Fruit fly (Drosophila melanogaster) whole organism, embryonic: ENCODE measurements around the gene Hs2st.
A peak's percentile ranks its signal among the peaks of the same experiment; 100 is the strongest.

Experiments
- Atf3 ChIP-seq: fragments of 200-800 bp; sonication (Bioruptor generic); optimal IDR thresholded peaks from 3 replicates; lab custom pipeline; 2016; ENCODE audit warnings: missing biosample characterization, missing genetic modification characterization
- Bgb ChIP-seq: fragments of 200-800 bp; sonication (Bioruptor generic); IDR thresholded peaks from 2 replicates; pipeline ENCODE4 v1.3.6; 2022; ENCODE audit warnings: missing biosample characterization, missing genetic modification characterization; ENCODE audit not compliant: partially characterized antibody
- CG11504 ChIP-seq: fragments of 200-800 bp; sonication (Bioruptor generic); optimal IDR thresholded peaks from 3 replicates; lab custom pipeline; 2019; ENCODE audit warnings: missing biosample characterization, mild to moderate bottlenecking, missing genetic modification characterization, moderate library complexity
- CG13287 ChIP-seq: fragments of 200-800 bp; sonication (Bioruptor generic); IDR thresholded peaks from 2 replicates; pipeline ENCODE4 v1.3.6; 2022; ENCODE audit warnings: missing biosample characterization, missing genetic modification characterization; ENCODE audit not compliant: partially characterized antibody
- CG13296 ChIP-seq: fragments of 200-800 bp; sonication (Bioruptor generic); optimal IDR thresholded peaks from 3 replicates; lab custom pipeline; 2018; ENCODE audit warnings: missing biosample characterization, mild to moderate bottlenecking, missing genetic modification characterization
- CG14710 ChIP-seq: fragments of 200-800 bp; sonication (Bioruptor generic); optimal IDR thresholded peaks from 3 replicates; lab custom pipeline; 2019; ENCODE audit warnings: missing biosample characterization, mild to moderate bottlenecking, missing genetic modification characterization, moderate library complexity
- CG15011 ChIP-seq: fragments of 200-800 bp; sonication (Bioruptor generic); optimal IDR thresholded peaks from 3 replicates; lab custom pipeline; 2018; ENCODE audit warnings: missing biosample characterization, mild to moderate bottlenecking, missing genetic modification characterization
- CG17612 ChIP-seq: fragments of 200-800 bp; sonication (Bioruptor generic); IDR thresholded peaks from 2 replicates; pipeline ENCODE4 v1.3.6; 2022; ENCODE audit warnings: missing biosample characterization, missing genetic modification characterization
- CG2129 ChIP-seq: fragments of 200-800 bp; sonication (Bioruptor generic); IDR thresholded peaks from 2 replicates; pipeline ENCODE4 v1.3.6; 2022; ENCODE audit warnings: missing biosample characterization, missing genetic modification characterization; ENCODE audit not compliant: partially characterized antibody
- CG2875 ChIP-seq: fragments of 200-800 bp; sonication (Bioruptor generic); optimal IDR thresholded peaks from 2 replicates; lab custom pipeline; 2017; ENCODE audit warnings: missing biosample characterization, mild to moderate bottlenecking, missing genetic modification characterization, missing genetic modification reagents
- CG30431 ChIP-seq: fragments of 200-800 bp; sonication (Bioruptor generic); optimal IDR thresholded peaks from 2 replicates; lab custom pipeline; 2017; ENCODE audit warnings: missing biosample characterization, missing genetic modification characterization
- CG34224 ChIP-seq: fragments of 200-800 bp; sonication (Bioruptor generic); IDR thresholded peaks from 3 replicates; pipeline ENCODE4 v1.3.6; 2022; ENCODE audit warnings: missing biosample characterization, missing genetic modification characterization; ENCODE audit not compliant: partially characterized antibody
- CG3726 ChIP-seq: fragments of 200-800 bp; sonication (Bioruptor generic); IDR thresholded peaks from 3 replicates; pipeline ENCODE4, ENCODE4 v1.3.6; 2022; ENCODE audit warnings: missing biosample characterization, missing genetic modification characterization
- CG43689 ChIP-seq: fragments of 200-800 bp; sonication (Bioruptor generic); IDR thresholded peaks from 2 replicates; pipeline ENCODE4 v1.3.6; 2022; ENCODE audit warnings: missing biosample characterization, missing genetic modification characterization
- CG6175 ChIP-seq: fragments of 200-800 bp; sonication (Bioruptor generic); IDR thresholded peaks from 3 replicates; pipeline ENCODE4 v1.3.6; 2022; ENCODE audit warnings: missing biosample characterization, missing genetic modification characterization
- CG7786 ChIP-seq: fragments of 200-800 bp; sonication (Bioruptor generic); optimal IDR thresholded peaks from 2 replicates; lab custom pipeline; 2016; ENCODE audit warnings: missing biosample characterization, missing genetic modification characterization
- CG9727 ChIP-seq: fragments of 200-800 bp; sonication (Bioruptor generic); optimal IDR thresholded peaks from 3 replicates; lab custom pipeline; 2017; ENCODE audit warnings: missing biosample characterization, mild to moderate bottlenecking, missing genetic modification characterization
- Dbx ChIP-seq: fragments of 200-800 bp; sonication (Bioruptor generic); IDR thresholded peaks from 3 replicates; pipeline ENCODE4 v1.3.6; 2022; ENCODE audit warnings: missing biosample characterization, missing genetic modification characterization
- Fer2 ChIP-seq: fragments of 200-800 bp; sonication (Bioruptor generic); optimal IDR thresholded peaks from 2 replicates; lab custom pipeline; 2018; ENCODE audit warnings: missing biosample characterization, mild to moderate bottlenecking, missing genetic modification characterization, moderate library complexity
- Fer3 ChIP-seq: fragments of 200-800 bp; sonication (Bioruptor generic); optimal IDR thresholded peaks from 2 replicates; lab custom pipeline; 2018; ENCODE audit warnings: missing biosample characterization, mild to moderate bottlenecking, missing genetic modification characterization, moderate library complexity
- Hey ChIP-seq: fragments of 200-800 bp; sonication (Bioruptor generic); optimal IDR thresholded peaks from 3 replicates; lab custom pipeline; 2018; ENCODE audit warnings: missing biosample characterization, mild to moderate bottlenecking, missing genetic modification characterization
- Hr39 ChIP-seq: fragments of >200 bp; optimal IDR thresholded peaks from 2 replicates; lab custom pipeline; 2017
- Lhr ChIP-seq: fragments of 200-800 bp; sonication (Bioruptor generic); optimal IDR thresholded peaks from 3 replicates; lab custom pipeline; 2017; ENCODE audit warnings: mild to moderate bottlenecking, missing biosample characterization, missing genetic modification reagents, missing genetic modification characterization
- Meics ChIP-seq: fragments of 200-800 bp; sonication (Bioruptor generic); optimal IDR thresholded peaks from 2 replicates; lab custom pipeline; 2017; ENCODE audit warnings: missing biosample characterization, mild to moderate bottlenecking, missing genetic modification characterization
- Myb ChIP-seq: fragments of 200-800 bp; sonication (Bioruptor generic); optimal IDR thresholded peaks from 2 replicates; lab custom pipeline; 2016; ENCODE audit warnings: missing biosample characterization, missing genetic modification characterization
- Neu2 ChIP-seq: fragments of 200-800 bp; sonication (Bioruptor generic); optimal IDR thresholded peaks from 3 replicates; lab custom pipeline; 2016; ENCODE audit warnings: missing biosample characterization, missing genetic modification characterization, borderline replicate concordance
- NfI ChIP-seq: fragments of 200-800 bp; sonication (Bioruptor generic); optimal IDR thresholded peaks from 3 replicates; lab custom pipeline; 2018; ENCODE audit warnings: missing biosample characterization, mild to moderate bottlenecking, missing genetic modification characterization, moderate library complexity
- Opbp ChIP-seq: fragments of 200-800 bp; sonication (Bioruptor generic); IDR thresholded peaks from 3 replicates; pipeline ENCODE4 v1.3.6; 2022; ENCODE audit warnings: missing biosample characterization, missing genetic modification characterization; ENCODE audit not compliant: partially characterized antibody
- Ptx1 ChIP-seq: fragments of 200-800 bp; sonication (Bioruptor generic); IDR thresholded peaks from 2 replicates; pipeline ENCODE4 v1.3.6; 2022; ENCODE audit warnings: missing biosample characterization, missing genetic modification characterization
- Spps ChIP-seq: fragments of 200-800 bp; sonication (Bioruptor generic); optimal IDR thresholded peaks from 2 replicates; lab custom pipeline; 2018; ENCODE audit warnings: missing biosample characterization, mild to moderate bottlenecking, missing genetic modification characterization
- Sry-δ ChIP-seq: fragments of 200-800 bp; sonication (Bioruptor generic); optimal IDR thresholded peaks from 2 replicates; lab custom pipeline; 2016; ENCODE audit warnings: missing biosample characterization, missing genetic modification characterization
- cg ChIP-seq: fragments of 200-800 bp; sonication (Bioruptor generic); optimal IDR thresholded peaks from 3 replicates; lab custom pipeline; 2019; ENCODE audit warnings: missing biosample characterization, mild to moderate bottlenecking, missing genetic modification characterization, moderate library complexity
- chif ChIP-seq, 2 experiments: fragments of 200-800 bp; sonication (Bioruptor generic); optimal IDR thresholded peaks; 3 replicates each; lab custom pipeline; 2016; ENCODE audit warnings: missing biosample characterization in 2 of 2, missing genetic modification characterization in 2 of 2
- esg ChIP-seq: fragments of 200-800 bp; sonication (Bioruptor generic); conservative IDR thresholded peaks from 2 replicates; pipeline ENCODE4 v1.3.6; 2022; ENCODE audit warnings: missing biosample characterization, missing genetic modification characterization
- gfzf ChIP-seq: fragments of 200-800 bp; sonication (Bioruptor generic); optimal IDR thresholded peaks from 2 replicates; lab custom pipeline; 2016; ENCODE audit warnings: missing biosample characterization, mild to moderate bottlenecking, missing genetic modification characterization, moderate library complexity
- grau ChIP-seq: fragments of 200-800 bp; optimal IDR thresholded peaks from 3 replicates; lab custom pipeline; 2019; ENCODE audit warnings: missing biosample characterization, mild to moderate bottlenecking, missing genetic modification characterization, moderate library complexity
- gsb-n ChIP-seq: fragments of 200-800 bp; sonication (Bioruptor generic); optimal IDR thresholded peaks from 3 replicates; lab custom pipeline; 2018; ENCODE audit warnings: missing biosample characterization, mild to moderate bottlenecking, missing genetic modification characterization
- her ChIP-seq: fragments of 200-800 bp; sonication (Bioruptor generic); optimal IDR thresholded peaks from 2 replicates; lab custom pipeline; 2016; ENCODE audit warnings: missing biosample characterization, missing genetic modification characterization
- luna ChIP-seq: fragments of 200-800 bp; sonication (Bioruptor generic); optimal IDR thresholded peaks from 2 replicates; lab custom pipeline; 2016; ENCODE audit warnings: missing biosample characterization, missing genetic modification characterization
- nom ChIP-seq: fragments of 200-800 bp; sonication (Bioruptor generic); optimal IDR thresholded peaks from 2 replicates; lab custom pipeline; 2017; ENCODE audit warnings: missing biosample characterization, missing genetic modification characterization, mild to moderate bottlenecking, moderate library complexity, missing genetic modification reagents
- pzg ChIP-seq: fragments of 200-800 bp; sonication (Bioruptor generic); optimal IDR thresholded peaks from 3 replicates; lab custom pipeline; 2018; ENCODE audit warnings: missing biosample characterization, mild to moderate bottlenecking, missing genetic modification characterization, moderate library complexity
- schlank ChIP-seq: fragments of 200-800 bp; sonication (Bioruptor generic); optimal IDR thresholded peaks from 2 replicates; lab custom pipeline; 2018; ENCODE audit warnings: missing biosample characterization, mild to moderate bottlenecking, missing genetic modification characterization
- sim ChIP-seq: fragments of 200-800 bp; sonication (Bioruptor generic); IDR thresholded peaks from 2 replicates; pipeline ENCODE4 v1.3.6; 2022; ENCODE audit warnings: missing biosample characterization, missing genetic modification characterization
- slp2 ChIP-seq: fragments of 200-800 bp; sonication (Bioruptor generic); optimal IDR thresholded peaks from 2 replicates; lab custom pipeline; 2016; ENCODE audit warnings: missing biosample characterization, missing genetic modification characterization
- tgo ChIP-seq: fragments of 200-800 bp; sonication (Bioruptor generic); IDR thresholded peaks from 3 replicates; pipeline ENCODE4 v1.3.6; 2022; ENCODE audit warnings: missing biosample characterization, missing genetic modification characterization
- tx ChIP-seq: fragments of 200-800 bp; sonication (Bioruptor generic); optimal IDR thresholded peaks from 2 replicates; lab custom pipeline; 2016; ENCODE audit warnings: missing biosample characterization, missing genetic modification characterization
- unc-4 ChIP-seq: fragments of 200-800 bp; sonication (Bioruptor generic); IDR thresholded peaks from 2 replicates; pipeline ENCODE4 v1.3.6; 2022; ENCODE audit warnings: missing biosample characterization, missing genetic modification characterization; ENCODE audit not compliant: partially characterized antibody
- wdn ChIP-seq: fragments of 200-800 bp; sonication (Bioruptor generic); IDR thresholded peaks from 2 replicates; pipeline ENCODE4 v1.3.6; 2022; ENCODE audit warnings: missing biosample characterization, missing genetic modification characterization

Hs2st gene

DNA sequence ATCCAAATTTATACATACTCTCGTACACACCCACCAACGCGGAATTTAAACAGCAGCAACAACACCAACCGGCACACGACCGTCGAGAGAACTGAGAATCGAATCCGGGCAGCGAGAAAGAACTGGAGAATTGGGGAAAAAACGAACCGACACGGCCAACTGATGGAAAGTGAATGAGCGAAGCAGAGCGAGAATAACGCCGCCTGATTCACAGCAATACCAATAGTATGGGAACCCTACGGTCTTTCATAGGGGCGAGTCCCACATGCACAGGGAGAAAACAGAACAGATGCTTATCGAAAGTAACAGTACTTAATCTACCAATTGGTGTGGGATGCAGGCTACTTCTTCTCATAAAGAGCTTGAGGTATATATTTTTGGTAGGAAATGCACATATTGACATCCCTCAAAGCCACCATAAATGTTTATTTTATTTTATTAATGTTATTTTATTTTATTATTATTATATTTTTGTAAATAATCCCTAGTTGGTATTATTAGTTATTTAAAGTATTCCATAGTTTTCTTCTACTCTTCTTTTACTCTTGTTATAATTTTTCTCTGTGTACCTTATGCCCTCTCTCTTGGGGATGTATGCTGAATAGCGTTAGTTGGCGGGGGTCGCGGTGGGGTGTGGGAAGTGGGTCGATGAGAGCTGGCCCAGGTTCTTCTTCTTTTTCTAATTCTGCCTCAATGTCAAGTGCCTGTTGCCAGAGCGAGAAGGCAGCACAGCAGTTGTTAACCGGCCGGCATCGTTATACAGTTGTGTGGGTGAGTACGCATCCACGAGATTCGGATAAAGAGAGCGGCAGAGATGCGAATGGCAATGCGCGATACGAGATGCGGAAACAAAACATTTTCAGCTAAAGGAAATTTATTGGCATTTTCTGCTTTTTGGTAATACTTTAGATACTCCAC lies 46.0 kb downstream of the Hs2st start, which contains the start of gene CG17544 (continued):
- TF ChIP-seq slp2 (GFP tag; lab: Kevin White, UChicago) (peak; percentile 42), sim (GFP tag; lab: Robert Waterston, UW) (no peak), CG6175 (peak; percentile 49; the same call in 1 of the 3 replicates), cg (GFP tag; lab: Kevin White, UChicago) (peak; percentile 90), CG2129 (no peak), Opbp (GFP tag; lab: Robert Waterston, UW) (0 out of 3 replicates have a peak, but pooled peaks have one; percentile 9), tx (GFP tag; lab: Kevin White, UChicago) (no peak), Atf3 (no peak), tgo (GFP tag; lab: Robert Waterston, UW) (peak; percentile 63), CG13287 (GFP tag; lab: Robert Waterston, UW) (peak; percentile 49; the same call in 1 of the 2 replicates), Neu2 (no peak), CG14710 (peak; percentile 83), Lhr (GFP tag; lab: Kevin White, UChicago) (peak; percentile 8), Bgb (peak; percentile 46; the same call in 1 of the 2 replicates), Fer3 (tag; lab: Kevin White, UChicago) (peak; percentile 68), luna (no peak), Spps (tag; lab: Kevin White, UChicago) (peak; percentile 45), CG9727 (peak; percentile 86), gsb-n (tag; lab: Kevin White, UChicago) (peak; percentile 60), Fer2 (peak; percentile 59), CG17612 (GFP tag; lab: Robert Waterston, UW) (no peak), Sry-δ (GFP tag; lab: Kevin White, UChicago) (no peak), CG15011 (no peak), Ptx1 (GFP tag; lab: Robert Waterston, UW) (peak; percentile 67), CG7786 (GFP tag; lab: Kevin White, UChicago) (peak; percentile 31), grau (tag; lab: Kevin White, UChicago) (peak; percentile 87), wdn (GFP tag; lab: Robert Waterston, UW) (peak; percentile 42), nom (GFP tag; lab: Kevin White, UChicago) (peak; percentile 70), chif (GFP tag; optimal IDR thresholded peaks at IDR 0.05; lab: Kevin White, UChicago) (peak; percentile 12 to 43), CG43689 (GFP tag; lab: Robert Waterston, UW) (no peak), Meics (GFP tag; lab: Kevin White, UChicago) (peak; percentile 88), CG11504 (tag; lab: Kevin White, UChicago) (peak; percentile 86), NfI (GFP tag; lab: Kevin White, UChicago) (peak; percentile 76), Myb (GFP tag; lab: Kevin White, UChicago) (peak; percentile 25), CG34224 (GFP tag; lab: Robert Waterston, UW) (peak; percentile 48; the same call in 2 of the 3 replicates), CG13296 (peak; percentile 81), gfzf (GFP tag; lab: Kevin White, UChicago) (no peak), CG3726 (GFP tag; lab: Robert Waterston, UW) (no peak; the same call in 2 of the 3 replicates), Hr39 (no peak), her (no peak), esg (GFP tag; lab: Robert Waterston, UW) (peak; percentile 40), unc-4 (GFP tag; lab: Robert Waterston, UW) (peak; percentile 48), schlank (tag; lab: Kevin White, UChicago) (peak; percentile 19), Hey (tag; lab: Kevin White, UChicago) (no peak), Dbx (GFP tag; lab: Robert Waterston, UW) (peak; percentile 76; the same call in 1 of the 3 replicates), CG30431 (GFP tag; lab: Kevin White, UChicago) (peak; percentile 64), pzg (peak; percentile 9), CG2875 (GFP tag; lab: Kevin White, UChicago) (peak; percentile 50)
